Fruit fly (Drosophila melanogaster) whole organism, embryonic: ENCODE results near the gene CG4957.

Experiments
- Abd-B ChIP-seq: fragments of 200-800 bp; sonication (Bioruptor generic); optimal IDR thresholded peaks from 2 replicates; lab custom pipeline; 2018; ENCODE audit warnings: missing biosample characterization, mild to moderate bottlenecking, missing genetic modification characterization, moderate library complexity
- Adf1 ChIP-seq: fragments of 200-800 bp; sonication (Bioruptor generic); IDR thresholded peaks from 2 replicates; pipeline ENCODE4 v1.3.6; 2022; ENCODE audit warnings: missing biosample characterization, missing genetic modification characterization
- Blimp-1 ChIP-seq: fragments of 200-800 bp; sonication (Bioruptor generic); optimal IDR thresholded peaks from 3 replicates; lab custom pipeline; 2018; ENCODE audit warnings: missing biosample characterization, missing genetic modification characterization, mild to moderate bottlenecking, moderate library complexity, missing genetic modification reagents
- Bteb2 ChIP-seq: fragments of 200-800 bp; sonication (Bioruptor generic); optimal IDR thresholded peaks from 2 replicates; lab custom pipeline; 2016; ENCODE audit warnings: missing biosample characterization, missing genetic modification characterization
- C15 ChIP-seq: fragments of 200-800 bp; sonication (Bioruptor generic); IDR thresholded peaks from 3 replicates; pipeline ENCODE4 v1.3.6; 2022; ENCODE audit warnings: missing biosample characterization, missing genetic modification characterization
- CG11560 ChIP-seq: fragments of 200-800 bp; sonication (Bioruptor generic); IDR thresholded peaks from 3 replicates; pipeline ENCODE4 v1.3.6; 2022; ENCODE audit warnings: missing biosample characterization, missing genetic modification characterization
- CG11723 ChIP-seq: fragments of 200-800 bp; sonication (Bioruptor generic); optimal IDR thresholded peaks from 2 replicates; lab custom pipeline; 2017; ENCODE audit warnings: missing biosample characterization, mild to moderate bottlenecking, missing genetic modification characterization
- CG13287 ChIP-seq: fragments of 200-800 bp; sonication (Bioruptor generic); IDR thresholded peaks from 2 replicates; pipeline ENCODE4 v1.3.6; 2022; ENCODE audit warnings: missing biosample characterization, missing genetic modification characterization; ENCODE audit not compliant: partially characterized antibody
- CG14050 ChIP-seq: fragments of 200-800 bp; sonication (Bioruptor generic); IDR thresholded peaks from 3 replicates; pipeline ENCODE4 v1.3.6; 2022; ENCODE audit warnings: missing biosample characterization, missing genetic modification characterization
- CG14441 ChIP-seq: fragments of 200-800 bp; sonication (Bioruptor generic); IDR thresholded peaks from 2 replicates; pipeline ENCODE4 v1.3.6; 2022; ENCODE audit warnings: missing biosample characterization, missing genetic modification characterization
- CG14667 ChIP-seq: fragments of 200-800 bp; sonication (Bioruptor generic); IDR thresholded peaks from 2 replicates; pipeline ENCODE4 v1.3.6; 2022; ENCODE audit warnings: missing biosample characterization, missing genetic modification characterization
- CG15011 ChIP-seq: fragments of 200-800 bp; sonication (Bioruptor generic); optimal IDR thresholded peaks from 3 replicates; lab custom pipeline; 2018; ENCODE audit warnings: missing biosample characterization, mild to moderate bottlenecking, missing genetic modification characterization
- CG15514 ChIP-seq: fragments of 200-800 bp; sonication (Bioruptor generic); optimal IDR thresholded peaks from 3 replicates; lab custom pipeline; 2017; ENCODE audit warnings: missing biosample characterization, missing genetic modification characterization, mild to moderate bottlenecking, moderate library complexity, missing genetic modification reagents
- CG17361 ChIP-seq: fragments of 200-800 bp; sonication (Bioruptor generic); IDR thresholded peaks from 3 replicates; pipeline ENCODE4 v1.3.6; 2022; ENCODE audit warnings: missing biosample characterization, missing genetic modification characterization
- CG17802 ChIP-seq: fragments of 200-800 bp; sonication (Bioruptor generic); optimal IDR thresholded peaks from 2 replicates; lab custom pipeline; 2018; ENCODE audit warnings: missing biosample characterization, mild to moderate bottlenecking, missing genetic modification characterization, moderate library complexity
- CG18619 ChIP-seq: fragments of 200-800 bp; sonication (Bioruptor generic); optimal IDR thresholded peaks from 3 replicates; lab custom pipeline; 2017; ENCODE audit warnings: missing biosample characterization, mild to moderate bottlenecking, missing genetic modification characterization
- CG2202 ChIP-seq: fragments of 200-800 bp; sonication (Bioruptor generic); optimal IDR thresholded peaks from 2 replicates; lab custom pipeline; 2018; ENCODE audit warnings: missing biosample characterization, mild to moderate bottlenecking, missing genetic modification characterization
- CG2678 ChIP-seq: fragments of 200-800 bp; sonication (Bioruptor generic); optimal IDR thresholded peaks from 3 replicates; lab custom pipeline; 2019; ENCODE audit warnings: missing biosample characterization, mild to moderate bottlenecking, missing genetic modification characterization, moderate library complexity
- CG30020 ChIP-seq: fragments of 200-800 bp; optimal IDR thresholded peaks from 2 replicates; lab custom pipeline; 2019; ENCODE audit warnings: missing biosample characterization, mild to moderate bottlenecking, missing genetic modification characterization, moderate library complexity
- CG31224 ChIP-seq: fragments of 200-800 bp; sonication (Bioruptor generic); IDR thresholded peaks from 2 replicates; pipeline ENCODE4 v1.3.6; 2022; ENCODE audit warnings: missing biosample characterization, missing genetic modification characterization
- CG5180 ChIP-seq: fragments of 200-800 bp; sonication (Bioruptor generic); optimal IDR thresholded peaks from 3 replicates; lab custom pipeline; 2017; ENCODE audit warnings: missing biosample characterization, missing genetic modification characterization, mild to moderate bottlenecking, moderate library complexity, missing genetic modification reagents
- CG6175 ChIP-seq: fragments of 200-800 bp; sonication (Bioruptor generic); IDR thresholded peaks from 3 replicates; pipeline ENCODE4 v1.3.6; 2022; ENCODE audit warnings: missing biosample characterization, missing genetic modification characterization
- CG6689 ChIP-seq: fragments of 200-800 bp; sonication (Bioruptor generic); IDR thresholded peaks from 2 replicates; pipeline ENCODE4 v1.3.6; 2022; ENCODE audit warnings: missing biosample characterization, missing genetic modification characterization
- CG7987 ChIP-seq: fragments of 200-800 bp; sonication (Bioruptor generic); optimal IDR thresholded peaks from 2 replicates; lab custom pipeline; 2018; ENCODE audit warnings: missing biosample characterization, mild to moderate bottlenecking, missing genetic modification characterization, moderate library complexity
- CTCF ChIP-seq: fragments of 200-800 bp; sonication (Bioruptor generic); optimal IDR thresholded peaks from 2 replicates; lab custom pipeline; 2017; ENCODE audit warnings: missing biosample characterization, mild to moderate bottlenecking, missing genetic modification characterization, moderate library complexity
- ERR ChIP-seq: fragments of 200-800 bp; sonication (Bioruptor generic); optimal IDR thresholded peaks from 2 replicates; lab custom pipeline; 2016; ENCODE audit warnings: missing biosample characterization, missing genetic modification characterization
- HLHmδ ChIP-seq: fragments of 200-800 bp; sonication (Bioruptor generic); optimal IDR thresholded peaks from 2 replicates; lab custom pipeline; 2018; ENCODE audit warnings: missing biosample characterization, mild to moderate bottlenecking, missing genetic modification characterization, moderate library complexity
- Hmx ChIP-seq: fragments of 200-800 bp; sonication (Bioruptor generic); optimal IDR thresholded peaks from 2 replicates; lab custom pipeline; 2016; ENCODE audit warnings: missing biosample characterization, missing genetic modification characterization
- Sin3A ChIP-seq: fragments of >200 bp; optimal IDR thresholded peaks from 2 replicates; lab custom pipeline; 2018
- Sox100B ChIP-seq: fragments of 200-800 bp; sonication (Bioruptor generic); optimal IDR thresholded peaks from 3 replicates; lab custom pipeline; 2018; ENCODE audit warnings: missing biosample characterization, mild to moderate bottlenecking, missing genetic modification characterization
- Taf1 ChIP-seq: fragments of 200-800 bp; sonication (Bioruptor generic); IDR thresholded peaks from 2 replicates; pipeline ENCODE4 v1.3.6; 2022; ENCODE audit warnings: missing biosample characterization, missing genetic modification characterization
- Usf ChIP-seq: fragments of 200-800 bp; sonication (Bioruptor generic); optimal IDR thresholded peaks from 2 replicates; lab custom pipeline; 2017; ENCODE audit warnings: missing genotype, missing biosample characterization, missing genetic modification characterization
- crol ChIP-seq: fragments of 200-800 bp; sonication (Bioruptor generic); IDR thresholded peaks from 2 replicates; pipeline ENCODE4 v1.3.6; 2022; ENCODE audit warnings: missing biosample characterization, missing genetic modification characterization
- cwo ChIP-seq: fragments of 200-800 bp; sonication (Bioruptor generic); optimal IDR thresholded peaks from 3 replicates; lab custom pipeline; 2017; ENCODE audit warnings: missing biosample characterization, missing genetic modification characterization, mild to moderate bottlenecking, moderate library complexity, missing genetic modification reagents
- da ChIP-seq: fragments of 200-800 bp; sonication (Bioruptor generic); optimal IDR thresholded peaks from 2 replicates; lab custom pipeline; 2016; ENCODE audit warnings: missing biosample characterization, missing genetic modification characterization
- dmrt99B ChIP-seq: fragments of 200-800 bp; sonication (Bioruptor generic); optimal IDR thresholded peaks from 2 replicates; lab custom pipeline; 2018; ENCODE audit warnings: missing biosample characterization, mild to moderate bottlenecking, missing genetic modification characterization, moderate library complexity
- fd96Cb ChIP-seq: fragments of 200-800 bp; sonication (Bioruptor generic); optimal IDR thresholded peaks from 2 replicates; lab custom pipeline; 2018; ENCODE audit warnings: missing biosample characterization, mild to moderate bottlenecking, missing genetic modification characterization, moderate library complexity
- gce ChIP-seq: fragments of 200-800 bp; sonication (Bioruptor generic); IDR thresholded peaks from 3 replicates; pipeline ENCODE4 v1.3.6; 2022; ENCODE audit warnings: missing biosample characterization, missing genetic modification characterization
- h ChIP-seq: fragments of >200 bp; optimal IDR thresholded peaks from 2 replicates; lab custom pipeline; 2017
- mld ChIP-seq: fragments of 200-800 bp; sonication (Bioruptor generic); IDR thresholded peaks from 3 replicates; pipeline ENCODE4 v1.3.6; 2022; ENCODE audit warnings: missing biosample characterization, missing genetic modification characterization; ENCODE audit not compliant: partially characterized antibody
- nmo ChIP-seq: fragments of 200-800 bp; sonication (Bioruptor generic); optimal IDR thresholded peaks from 2 replicates; lab custom pipeline; 2018; ENCODE audit warnings: missing biosample characterization, mild to moderate bottlenecking, missing genetic modification characterization, moderate library complexity
- odd ChIP-seq: fragments of 200-800 bp; sonication (Bioruptor generic); optimal IDR thresholded peaks from 2 replicates; lab custom pipeline; 2017; ENCODE audit warnings: missing biosample characterization, mild to moderate bottlenecking, missing genetic modification characterization
- otp ChIP-seq: fragments of 200-800 bp; sonication (Bioruptor generic); IDR thresholded peaks from 3 replicates; pipeline ENCODE4, ENCODE4 v1.3.6; 2022; ENCODE audit warnings: missing biosample characterization, missing genetic modification characterization
- pfk ChIP-seq: fragments of 200-800 bp; sonication (Bioruptor generic); optimal IDR thresholded peaks from 2 replicates; lab custom pipeline; 2018; ENCODE audit warnings: missing biosample characterization, mild to moderate bottlenecking, missing genetic modification characterization, moderate library complexity
- run ChIP-seq: fragments of 200-800 bp; sonication (Bioruptor generic); optimal IDR thresholded peaks from 3 replicates; lab custom pipeline; 2018; ENCODE audit warnings: missing biosample characterization, mild to moderate bottlenecking, missing genetic modification characterization
- sens ChIP-seq: fragments of 200-800 bp; sonication (Bioruptor generic); peaks from one replicate; lab custom pipeline; 2016; ENCODE audit warnings: missing biosample characterization, missing genetic modification characterization
- seq ChIP-seq: fragments of 200-800 bp; sonication (Bioruptor generic); IDR thresholded peaks from 2 replicates; pipeline ENCODE4 v1.3.6; 2022; ENCODE audit warnings: missing biosample characterization, missing genetic modification characterization
- shn ChIP-seq: fragments of 200-800 bp; sonication (Bioruptor generic); optimal IDR thresholded peaks from 3 replicates; lab custom pipeline; 2016; ENCODE audit warnings: missing biosample characterization, missing genetic modification characterization
- slou ChIP-seq: fragments of 200-800 bp; sonication (Bioruptor generic); optimal IDR thresholded peaks from 3 replicates; lab custom pipeline; 2016; ENCODE audit warnings: missing biosample characterization, missing genetic modification characterization
- slp2 ChIP-seq: fragments of 200-800 bp; sonication (Bioruptor generic); optimal IDR thresholded peaks from 2 replicates; lab custom pipeline; 2016; ENCODE audit warnings: missing biosample characterization, missing genetic modification characterization
- unc-4 ChIP-seq: fragments of 200-800 bp; sonication (Bioruptor generic); IDR thresholded peaks from 2 replicates; pipeline ENCODE4 v1.3.6; 2022; ENCODE audit warnings: missing biosample characterization, missing genetic modification characterization; ENCODE audit not compliant: partially characterized antibody
- vfl ChIP-seq: fragments of 200-800 bp; sonication (Bioruptor generic); optimal IDR thresholded peaks from 2 replicates; lab custom pipeline; 2016; ENCODE audit warnings: missing biosample characterization, missing genetic modification characterization

The CG4957 gene

DNA sequence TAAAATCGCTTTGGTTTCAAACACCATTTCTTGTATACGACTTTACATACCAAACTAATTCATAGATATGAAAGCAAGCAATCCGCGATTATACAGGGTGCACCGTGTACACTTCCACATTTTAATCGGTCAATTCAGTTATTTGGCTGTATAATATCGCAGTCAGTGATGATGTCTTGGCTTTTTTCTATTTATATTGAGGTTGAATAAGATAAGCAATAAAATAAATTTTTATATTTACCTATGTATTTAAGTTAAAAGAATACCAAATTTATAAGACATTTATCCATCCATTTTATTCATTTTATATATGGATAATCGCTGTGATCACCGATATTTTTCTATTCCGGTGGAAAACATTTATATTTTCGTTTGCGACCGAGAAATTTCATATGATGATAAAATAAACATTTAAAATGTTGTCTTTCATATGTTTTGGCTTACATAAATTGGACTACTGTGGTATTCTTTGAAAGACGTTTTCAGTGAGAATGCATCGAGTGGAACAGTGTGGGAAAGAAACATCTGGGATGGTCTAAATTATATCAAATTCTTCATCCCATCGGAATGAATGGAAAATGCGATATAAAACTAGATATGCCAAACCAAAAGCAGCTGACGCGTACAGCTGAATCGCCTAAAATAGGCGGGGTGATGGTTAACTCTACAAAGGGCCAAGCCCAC is 41.8 kb upstream of the CG4957 start, which contains the start of gene CG5708 (continued):
- TF ChIP-seq CG14050 (GFP tag; lab: Robert Waterston, UW), result no peak
- no peak for TF ChIP-seq h (lab: Kevin White, UChicago)
- no peak for TF ChIP-seq CG14441 (GFP tag; lab: Robert Waterston, UW)
- no peak for TF ChIP-seq fd96Cb (tag; lab: Kevin White, UChicago)
- TF ChIP-seq da, result no peak
- no peak for TF ChIP-seq CG2202 (tag; lab: Kevin White, UChicago)
- TF ChIP-seq CG15011 (GFP tag; lab: Kevin White, UChicago), result no peak
- no peak for TF ChIP-seq CTCF (GFP tag; lab: Kevin White, UChicago)
- TF ChIP-seq CG13287 (GFP tag; lab: Robert Waterston, UW), result peak; percentile 45; the same call in 1 of the 2 replicates
- TF ChIP-seq Taf1 (GFP tag; lab: Robert Waterston, UW), result no peak
- no peak for TF ChIP-seq vfl
- TF ChIP-seq otp, result no peak
- no peak for TF ChIP-seq Adf1
- TF ChIP-seq Sox100B (GFP tag; lab: Kevin White, UChicago), result peak; percentile 24
- no peak for TF ChIP-seq gce
- TF ChIP-seq sens (GFP tag; lab: Kevin White, UChicago), result peak; percentile 35
- TF ChIP-seq shn, result no peak
- no peak for TF ChIP-seq CG11560 (tag; lab: Robert Waterston, UW)
- no peak for TF ChIP-seq Hmx
- TF ChIP-seq ERR (GFP tag; lab: Kevin White, UChicago), result no peak
- TF ChIP-seq unc-4 (GFP tag; lab: Robert Waterston, UW), result peak; percentile 47; the same call in 1 of the 2 replicates
- TF ChIP-seq CG17802 (tag; lab: Kevin White, UChicago), result peak; percentile 82
- TF ChIP-seq dmrt99B (tag; lab: Kevin White, UChicago), result no peak
- peak; percentile 51 for TF ChIP-seq Abd-B
- TF ChIP-seq HLHmδ (GFP tag; lab: Kevin White, UChicago), result no peak
- TF ChIP-seq CG15514 (GFP tag; lab: Kevin White, UChicago), result peak; percentile 30
- no peak for TF ChIP-seq odd (GFP tag; lab: Kevin White, UChicago)
- TF ChIP-seq CG17361, result peak; percentile 66; the same call in 2 of the 3 replicates
- TF ChIP-seq run (tag; lab: Kevin White, UChicago), result no peak
- no peak for TF ChIP-seq seq
- TF ChIP-seq CG7987 (GFP tag; lab: Kevin White, UChicago), result no peak
- TF ChIP-seq slou (GFP tag; lab: Kevin White, UChicago), result no peak
- no peak for TF ChIP-seq CG6175 (GFP tag; lab: Robert Waterston, UW)
- TF ChIP-seq slp2 (GFP tag; lab: Kevin White, UChicago), result no peak
- no peak for TF ChIP-seq CG31224 (GFP tag; lab: Robert Waterston, UW)
- TF ChIP-seq C15 (GFP tag; lab: Robert Waterston, UW), result no peak
- TF ChIP-seq CG14667 (GFP tag; lab: Robert Waterston, UW), result no peak
- no peak for TF ChIP-seq crol (GFP tag; lab: Robert Waterston, UW)
- TF ChIP-seq Bteb2 (GFP tag; lab: Kevin White, UChicago), result no peak
- no peak for TF ChIP-seq CG5180 (GFP tag; lab: Kevin White, UChicago)
- TF ChIP-seq nmo (GFP tag; lab: Kevin White, UChicago), result peak; percentile 66
- no peak for TF ChIP-seq Blimp-1 (GFP tag; lab: Kevin White, UChicago)
- no peak for TF ChIP-seq CG18619
- TF ChIP-seq CG30020 (tag; lab: Kevin White, UChicago), result peak; percentile 99
- no peak for TF ChIP-seq Usf (GFP tag; lab: Kevin White, UChicago)
- no peak for TF ChIP-seq mld
- TF ChIP-seq CG11723 (GFP tag; lab: Kevin White, UChicago), result peak; percentile 89
- TF ChIP-seq pfk, result peak; percentile 86
- no peak for TF ChIP-seq Sin3A (lab: Kevin White, UChicago)
- no peak for TF ChIP-seq cwo
- no peak for TF ChIP-seq CG6689 (GFP tag; lab: Robert Waterston, UW)
- TF ChIP-seq CG2678 (tag; lab: Kevin White, UChicago), result no peak
